Worm (Caenorhabditis elegans): ENCODE data around the gene gcy-22.

DNA sequence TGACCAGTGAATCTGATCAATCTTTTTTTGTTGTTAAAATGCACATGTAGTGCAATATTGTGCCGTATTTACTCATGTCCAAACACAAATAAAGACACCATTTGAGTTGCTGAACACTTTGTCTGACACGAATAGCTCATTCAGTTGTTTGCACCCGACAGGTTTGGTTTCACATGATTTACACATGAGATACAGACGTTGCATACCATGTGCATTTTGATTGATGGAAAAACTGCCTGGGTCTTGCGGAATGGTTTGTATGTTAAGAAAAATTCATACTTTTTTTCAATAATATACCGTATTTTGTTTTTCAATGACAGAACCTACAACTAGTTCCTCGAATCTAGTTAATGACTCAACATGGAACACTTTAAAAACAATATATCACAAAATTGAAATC is 46.3 kb upstream of the gcy-22 start:
- TF ChIP-seq him-1 (tag; optimal IDR thresholded peaks at IDR 0.05) (no peak), W03F9.2 (tag; optimal IDR thresholded peaks at IDR 0.05) (no peak), dao-5 (tag; optimal IDR thresholded peaks at IDR 0.05) (no peak)

All from whole organism, L4/young adult.